Worm (Caenorhabditis elegans): ENCODE measurements around the gene npr-20.

npr-20 gene

DNA sequence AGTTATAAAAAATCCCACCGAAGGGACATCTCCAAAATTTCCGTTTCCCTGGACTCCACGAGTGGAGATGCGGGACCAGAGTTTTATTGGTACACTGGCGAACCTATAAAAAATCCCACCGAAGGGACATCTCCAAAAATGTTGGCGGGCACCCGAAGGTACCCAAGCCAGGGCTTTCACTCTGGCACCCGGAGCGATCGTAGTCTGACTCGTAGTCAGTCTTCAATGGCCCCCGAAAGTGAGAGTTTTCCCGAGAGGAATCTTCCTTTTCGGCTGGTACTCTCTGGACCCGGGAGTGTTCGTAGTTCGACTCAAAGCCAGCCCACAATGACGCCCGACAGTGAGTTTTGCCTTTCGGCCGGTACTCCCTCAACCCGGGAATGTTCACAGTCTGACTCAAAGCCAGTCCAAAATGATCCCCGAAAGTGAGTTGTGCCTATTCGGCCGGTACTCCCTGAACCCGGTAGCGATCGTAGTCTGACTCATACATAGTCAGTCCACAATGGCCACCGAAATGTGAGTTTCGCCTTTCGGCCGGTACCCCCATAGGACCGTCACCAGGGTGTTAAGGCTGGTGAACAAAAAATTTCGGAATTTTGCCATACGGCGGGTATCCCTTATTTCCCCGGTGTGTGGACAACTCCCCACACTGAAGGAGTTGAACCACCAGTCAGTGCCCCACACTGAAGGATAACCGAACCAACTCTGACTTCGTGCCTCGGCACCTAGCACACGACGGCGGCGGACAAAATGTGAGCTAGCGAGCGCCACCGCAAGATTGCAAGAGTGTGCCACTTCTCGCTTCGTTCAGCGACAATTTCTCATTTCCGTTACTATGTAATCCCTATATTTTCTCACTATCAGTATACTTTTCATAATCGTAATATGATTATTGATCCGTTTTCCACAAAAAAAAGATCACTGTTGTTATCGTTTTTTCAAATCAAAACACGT, 12.3 kb upstream of the npr-20 start (continued):
- TF ChIP-seq ceh-20 (GFP tag; IDR thresholded peaks at IDR 0.05): no peak
- TF ChIP-seq cey-2 (tag; optimal IDR thresholded peaks at IDR 0.05; ENCODE audit: borderline replicate concordance, insufficient read depth): no peak
- no peak for TF ChIP-seq hmg-1.1 (GFP tag; IDR thresholded peaks at IDR 0.05)
- TF ChIP-seq Y75B8A.6 (GFP tag; IDR thresholded peaks at IDR 0.05): no peak
- no peak for TF ChIP-seq daf-16 (GFP tag; optimal IDR thresholded peaks at IDR 0.05)
- no peak for TF ChIP-seq daf-16 (tag; optimal IDR thresholded peaks at IDR 0.05)
- 0 out of 2 replicates have a peak, but pooled peaks have one; percentile 9 for TF ChIP-seq php-3 (GFP tag; IDR thresholded peaks at IDR 0.05)
- TF ChIP-seq nhr-25 (tag; optimal IDR thresholded peaks at IDR 0.05; ENCODE audit: borderline replicate concordance, insufficient read depth): no peak
- no peak for TF ChIP-seq nhr-76 (tag; optimal IDR thresholded peaks at IDR 0.05)
- TF ChIP-seq zag-1 (tag; optimal IDR thresholded peaks at IDR 0.05): no peak
- TF ChIP-seq F44E2.7 (GFP tag; IDR thresholded peaks at IDR 0.05): no peak
- TF ChIP-seq ceh-32 (tag; optimal IDR thresholded peaks at IDR 0.05; ENCODE audit: poor library complexity): no peak
- TF ChIP-seq dpl-1 (GFP tag; optimal IDR thresholded peaks at IDR 0.05): no peak
- TF ChIP-seq mes-2 (tag; optimal IDR thresholded peaks at IDR 0.05; ENCODE audit: poor library complexity, severe bottlenecking): no peak
- no peak for TF ChIP-seq lin-15B (tag; optimal IDR thresholded peaks at IDR 0.05)
- peak; percentile 44; the same call in 1 of the 2 replicates for TF ChIP-seq set-16 (GFP tag; IDR thresholded peaks at IDR 0.05)
- TF ChIP-seq lin-38 (GFP tag; IDR thresholded peaks at IDR 0.05): no peak
- no peak for TF ChIP-seq dmd-6 (GFP tag; IDR thresholded peaks at IDR 0.05)
- TF ChIP-seq rbr-2 (tag; optimal IDR thresholded peaks at IDR 0.05): no peak
- no peak for TF ChIP-seq nhr-77 (tag; optimal IDR thresholded peaks at IDR 0.05)
- TF ChIP-seq snpc-4 (tag; optimal IDR thresholded peaks at IDR 0.05): peak; percentile 34
- TF ChIP-seq mxl-3 (GFP tag; optimal IDR thresholded peaks at IDR 0.05): no peak
- TF ChIP-seq attf-4 (tag; optimal IDR thresholded peaks at IDR 0.05): no peak
- TF ChIP-seq lin-39 (tag; optimal IDR thresholded peaks at IDR 0.05): no peak
- TF ChIP-seq pha-4 (GFP tag; IDR thresholded peaks at IDR 0.05): no peak
- no peak for TF ChIP-seq pha-4 (tag; optimal IDR thresholded peaks at IDR 0.05)
- no peak for TF ChIP-seq aly-2 (tag; optimal IDR thresholded peaks at IDR 0.05)
- TF ChIP-seq lim-7 (GFP tag; IDR thresholded peaks at IDR 0.05): no peak
- TF ChIP-seq T26A8.4 (GFP tag; IDR thresholded peaks at IDR 0.05): 0 out of 2 replicates have a peak, but pooled peaks have one; percentile 50
- no peak for TF ChIP-seq ceh-62 (tag; optimal IDR thresholded peaks at IDR 0.05)

DNA sequence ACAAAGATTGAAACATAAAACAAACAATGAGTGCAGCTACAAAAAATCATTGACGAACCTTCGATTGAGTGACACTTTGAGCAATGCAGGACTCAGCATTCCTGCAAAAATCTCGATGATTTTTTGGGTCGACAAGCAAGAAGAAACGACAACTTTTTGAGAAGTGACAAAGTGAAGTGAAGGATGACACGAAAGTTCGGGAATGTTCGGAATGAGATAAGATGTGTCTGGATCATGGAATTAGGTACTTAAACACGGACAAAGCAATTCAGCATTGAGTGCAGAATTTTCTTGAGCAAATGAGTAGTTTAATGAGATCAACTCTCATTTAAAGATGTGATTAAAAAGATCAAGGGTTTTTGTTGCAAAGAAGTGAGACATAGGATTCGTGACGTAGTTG, 8.9 kb upstream of the npr-20 start, which contains the start of gene T07D4.2:
Gene T07D4.2 (minus strand): TSS at position 101 of the 400 bp plus-strand sequence.
- TF ChIP-seq rbr-2 (tag; optimal IDR thresholded peaks at IDR 0.05) (no peak), mes-2 (tag; optimal IDR thresholded peaks at IDR 0.05; ENCODE audit: poor library complexity, severe bottlenecking) (no peak), sdz-12 (GFP tag; optimal IDR thresholded peaks at IDR 0.05) (no peak), snpc-4 (tag; optimal IDR thresholded peaks at IDR 0.05) (no peak), ceh-20 (GFP tag; IDR thresholded peaks at IDR 0.05) (no peak), dmd-9 (GFP tag; IDR thresholded peaks at IDR 0.05) (no peak), egl-43 (GFP tag; IDR thresholded peaks at IDR 0.05) (no peak)

DNA sequence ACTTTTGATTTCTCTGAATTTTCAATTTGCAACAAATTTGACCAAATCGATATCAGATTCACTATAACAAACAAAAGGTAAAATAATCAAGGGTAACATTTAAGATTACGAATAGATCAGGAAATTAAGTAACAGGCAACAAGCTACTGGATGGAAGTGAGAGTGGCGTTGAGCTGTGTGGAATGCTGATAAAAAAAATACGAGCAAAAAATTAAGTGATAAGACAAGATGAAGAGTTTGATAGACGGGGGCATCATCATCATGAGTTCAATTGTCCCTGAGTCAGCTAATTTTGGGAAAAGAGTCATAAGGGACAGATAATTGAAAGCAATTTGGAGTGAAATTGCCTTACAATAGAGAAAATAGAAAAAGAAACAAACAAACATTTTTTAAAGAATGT, 1.9 kb upstream of the npr-20 start:
- TF ChIP-seq lim-7 (GFP tag; IDR thresholded peaks at IDR 0.05) (no peak), nhr-28 (tag; optimal IDR thresholded peaks at IDR 0.05) (peak; percentile 34), arid-1 (GFP tag; conservative IDR thresholded peaks at IDR 0.05) (no peak), dmd-6 (GFP tag; IDR thresholded peaks at IDR 0.05) (peak; percentile 76), aha-1 (tag) (peak; percentile 25), hlh-30 (tag; optimal IDR thresholded peaks at IDR 0.05; ENCODE audit: insufficient read depth) (peak; percentile 8), hlh-11 (tag; optimal IDR thresholded peaks at IDR 0.05) (peak; percentile 58), pqm-1 (tag; optimal IDR thresholded peaks at IDR 0.05) (peak; percentile 80), nhr-10 (tag; optimal IDR thresholded peaks at IDR 0.05) (no peak)
